Worm (Caenorhabditis elegans) whole organism, young adult: ENCODE measurements around the gene F31E3.12.

Experiments
- athp-1 ChIP-seq: sonication (generic microtip); optimal IDR thresholded peaks from 2 replicates; lab custom pipeline; 2017; ENCODE audit warnings: mild to moderate bottlenecking, missing genetic modification characterization, missing compliant biosample characterization
- ccch-3 ChIP-seq: fragments of 200-800 bp; sonication (Bioruptor generic); optimal IDR thresholded peaks from 2 replicates; lab custom pipeline; 2018; ENCODE audit warnings: mild to moderate bottlenecking, missing genetic modification characterization, missing compliant biosample characterization
- cebp-2 ChIP-seq: fragments of 200-800 bp; sonication (Bioruptor generic); IDR thresholded peaks from 2 replicates; pipeline ENCODE4 v1.3.6; 2022; ENCODE audit warnings: missing genetic modification characterization, missing compliant biosample characterization
- hmg-1.2 ChIP-seq: fragments of 200-800 bp; sonication (Bioruptor generic); IDR thresholded peaks from 2 replicates; pipeline ENCODE4 v1.3.6; 2022; ENCODE audit warnings: missing genetic modification reagents, missing genetic modification characterization, missing compliant biosample characterization
- lin-54 ChIP-seq: fragments of 200-800 bp; sonication (Bioruptor generic); optimal IDR thresholded peaks from 2 replicates; lab custom pipeline; 2018; ENCODE audit warnings: mild to moderate bottlenecking, missing genetic modification characterization, missing compliant biosample characterization
- snpc-3.4 ChIP-seq: sonication (generic microtip); optimal IDR thresholded peaks from 2 replicates; lab custom pipeline; 2017; ENCODE audit warnings: missing genetic modification characterization, mild to moderate bottlenecking, missing compliant biosample characterization, antibody characterized with exemption, moderate library complexity, missing genotype, missing genetic modification reagents
- somi-1 ChIP-seq: fragments of 200-800 bp; sonication (Bioruptor generic); optimal IDR thresholded peaks from 2 replicates; lab custom pipeline; 2018; ENCODE audit warnings: mild to moderate bottlenecking, missing genetic modification characterization, missing compliant biosample characterization

DNA sequence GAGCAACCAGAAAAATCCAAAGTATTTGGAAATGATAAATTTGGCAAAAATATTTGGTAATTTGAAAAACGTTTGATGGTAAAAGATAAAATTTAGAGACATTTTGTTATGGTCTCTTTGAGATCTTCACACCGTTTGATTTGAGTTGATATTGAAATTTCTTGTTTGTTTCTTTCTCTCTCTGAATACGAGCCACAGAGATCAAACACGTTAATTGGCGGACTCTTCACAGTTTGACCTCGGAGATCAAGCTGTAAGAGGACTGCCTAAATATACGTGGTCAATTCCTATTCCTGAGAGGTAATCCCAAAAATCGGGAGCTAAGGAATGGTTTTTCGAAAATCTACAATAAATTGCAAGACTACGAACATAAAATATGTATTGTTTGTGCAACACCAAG, 535 bp upstream of the F31E3.12 start:
- TF ChIP-seq ccch-3 (GFP tag; lab: Kevin White, UChicago) = no peak
- no peak for TF ChIP-seq cebp-2 (GFP tag; lab: Robert Waterston, UW)
- TF ChIP-seq lin-54 (GFP tag; lab: Kevin White, UChicago) = no peak
- no peak for TF ChIP-seq athp-1 (tag; lab: Kevin White, UChicago)
- TF ChIP-seq snpc-3.4 (tag; lab: Kevin White, UChicago) = no peak
- TF ChIP-seq hmg-1.2 = no peak
- no peak for TF ChIP-seq somi-1
